Fruit fly (Drosophila melanogaster) whole organism, pupa: ENCODE data around the gene Smu1.

Source experiments
- CG10348 ChIP-seq: fragments of 200-800 bp; sonication (Bioruptor generic); IDR thresholded peaks from 2 replicates; pipeline ENCODE4 v1.3.6; 2022; ENCODE audit warnings: missing biosample characterization, missing genetic modification characterization
- CG13204 ChIP-seq: fragments of 200-800 bp; sonication (Bioruptor generic); optimal IDR thresholded peaks from 2 replicates; lab custom pipeline; 2018; ENCODE audit warnings: missing biosample characterization, mild to moderate bottlenecking, missing genetic modification characterization, moderate library complexity
- CG14655 ChIP-seq: fragments of 200-800 bp; sonication (Bioruptor generic); optimal IDR thresholded peaks from 3 replicates; lab custom pipeline; 2017; ENCODE audit warnings: mild to moderate bottlenecking, missing biosample characterization, missing genetic modification reagents, missing genetic modification characterization
- CG15710 ChIP-seq: fragments of 200-800 bp; sonication (Bioruptor generic); optimal IDR thresholded peaks from 2 replicates; lab custom pipeline; 2018; ENCODE audit warnings: missing biosample characterization, mild to moderate bottlenecking, missing genetic modification characterization, moderate library complexity
- CG17806 ChIP-seq: fragments of 200-800 bp; sonication (Bioruptor generic); optimal IDR thresholded peaks from 2 replicates; lab custom pipeline; 2018; ENCODE audit warnings: missing biosample characterization, mild to moderate bottlenecking, missing genetic modification characterization, moderate library complexity
- CG8159 ChIP-seq: fragments of 200-800 bp; sonication (Bioruptor generic); optimal IDR thresholded peaks from 3 replicates; lab custom pipeline; 2018; ENCODE audit warnings: missing biosample characterization, mild to moderate bottlenecking, missing genetic modification characterization, moderate library complexity
- CG8301 ChIP-seq: fragments of 200-800 bp; sonication (Bioruptor generic); optimal IDR thresholded peaks from 2 replicates; lab custom pipeline; 2018; ENCODE audit warnings: missing biosample characterization, mild to moderate bottlenecking, missing genetic modification characterization
- CG9948 ChIP-seq: fragments of 200-800 bp; sonication (Bioruptor generic); optimal IDR thresholded peaks from 2 replicates; lab custom pipeline; 2018; ENCODE audit warnings: missing biosample characterization, mild to moderate bottlenecking, missing genetic modification characterization, moderate library complexity
- D1 ChIP-seq: fragments of 200-800 bp; sonication (Bioruptor generic); optimal IDR thresholded peaks from 2 replicates; lab custom pipeline; 2018; ENCODE audit warnings: missing biosample characterization, mild to moderate bottlenecking, missing genetic modification characterization, moderate library complexity
- EcR ChIP-seq: fragments of 200-800 bp; sonication (Bioruptor generic); optimal IDR thresholded peaks from 3 replicates; lab custom pipeline; 2019; ENCODE audit warnings: missing biosample characterization, missing genetic modification characterization, mild to moderate bottlenecking, moderate library complexity, missing genetic modification reagents
- Snoo ChIP-seq: fragments of 200-800 bp; sonication (Bioruptor generic); optimal IDR thresholded peaks from 3 replicates; lab custom pipeline; 2017; ENCODE audit warnings: missing biosample characterization, mild to moderate bottlenecking, missing genetic modification characterization, inconsistent platforms
- fd96Ca ChIP-seq: fragments of 200-800 bp; sonication (Bioruptor generic); IDR thresholded peaks from 3 replicates; pipeline ENCODE4 v1.3.6; 2022; ENCODE audit warnings: missing biosample characterization, missing genetic modification characterization
- gl ChIP-seq: fragments of 200-800 bp; sonication (Bioruptor generic); optimal IDR thresholded peaks from 2 replicates; lab custom pipeline; 2018; ENCODE audit warnings: missing biosample characterization, mild to moderate bottlenecking, missing genetic modification characterization

- no peak for TF ChIP-seq CG10348 (GFP tag; lab: Robert Waterston, UW)
- no peak for TF ChIP-seq gl (tag; lab: Kevin White, UChicago)
- no peak for TF ChIP-seq D1 (tag; lab: Kevin White, UChicago)
- TF ChIP-seq CG8159 (tag; lab: Kevin White, UChicago): no peak
- no peak for TF ChIP-seq CG15710
- TF ChIP-seq Snoo (tag; lab: Kevin White, UChicago): no peak
- no peak for TF ChIP-seq CG17806
- TF ChIP-seq CG13204 (GFP tag; lab: Kevin White, UChicago): no peak
- no peak for TF ChIP-seq EcR (GFP tag; lab: Kevin White, UChicago)
- TF ChIP-seq CG9948 (tag; lab: Kevin White, UChicago): no peak
- no peak for TF ChIP-seq CG8301 (tag; lab: Kevin White, UChicago)
- no peak for TF ChIP-seq CG14655 (GFP tag; lab: Kevin White, UChicago)
- TF ChIP-seq fd96Ca (GFP tag; lab: Robert Waterston, UW): no peak
Measured at dm6 chr3R:19015423-19015810, 34.3 kb upstream of the Smu1 start.
